Fruit fly (Drosophila melanogaster) whole organism: Measurements from ENCODE around the gene CG5708.

ENCODE experiments used
- CG8478 ChIP-seq: fragments of >200 bp; optimal IDR thresholded peaks from 2 replicates; lab custom pipeline; 2018; ENCODE audit warnings: inconsistent platforms
- Dll ChIP-seq: fragments of >200 bp; optimal IDR thresholded peaks from 2 replicates; lab custom pipeline; 2017
- EcR ChIP-seq, 2 experiments: fragments of >200 bp; optimal IDR thresholded peaks; 2 replicates each; lab custom pipeline; 2017; ENCODE audit warnings: missing biosample characterization in 2 of 2, missing genetic modification characterization in 2 of 2, missing genetic modification reagents in 2 of 2
- pan ChIP-seq: fragments of >200 bp; optimal IDR thresholded peaks from 2 replicates; lab custom pipeline; 2017
- psq ChIP-seq: fragments of >200 bp; optimal IDR thresholded peaks from 2 replicates; lab custom pipeline; 2017
- usp ChIP-seq: fragments of >200 bp; optimal IDR thresholded peaks from 2 replicates; lab custom pipeline; 2017; ENCODE audit warnings: missing biosample characterization, missing genetic modification characterization, mixed read lengths

- TF ChIP-seq usp (GFP tag; lab: Kevin White, UChicago) (no peak), EcR (GFP tag; optimal IDR thresholded peaks at IDR 0.05; lab: Kevin White, UChicago) (no peak), Dll (lab: Kevin White, UChicago) (no peak), psq (lab: Kevin White, UChicago) (no peak), CG8478 (lab: Kevin White, UChicago) (no peak), pan (lab: Kevin White, UChicago) (no peak)
Measured at dm6 chr2L:10220010-10220409, 6.6 kb downstream of the CG5708 start.
